Fruit fly (Drosophila melanogaster) whole organism, adult: ENCODE results near the gene Whamy.

Experiments
- CG11617 ChIP-seq: fragments of 200-800 bp; sonication (Bioruptor generic); optimal IDR thresholded peaks from 2 replicates; lab custom pipeline; 2017; ENCODE audit warnings: mild to moderate bottlenecking, missing biosample characterization, missing genetic modification reagents, missing genetic modification characterization
- CG12768 ChIP-seq: fragments of 200-800 bp; sonication (Bioruptor generic); optimal IDR thresholded peaks from 2 replicates; lab custom pipeline; 2017; ENCODE audit warnings: missing biosample characterization, missing genetic modification characterization, mild to moderate bottlenecking, moderate library complexity, missing genetic modification reagents
- CG14711 ChIP-seq: fragments of 200-800 bp; sonication (Bioruptor generic); optimal IDR thresholded peaks from 2 replicates; lab custom pipeline; 2018; ENCODE audit warnings: missing biosample characterization, mild to moderate bottlenecking, missing genetic modification characterization, moderate library complexity
- CG1620 ChIP-seq: fragments of 200-800 bp; sonication (Bioruptor generic); optimal IDR thresholded peaks from 2 replicates; lab custom pipeline; 2016; ENCODE audit warnings: missing biosample characterization, missing genetic modification characterization
- CG33017 ChIP-seq: fragments of 200-800 bp; sonication (Bioruptor generic); optimal IDR thresholded peaks from 2 replicates; lab custom pipeline; 2018; ENCODE audit warnings: missing biosample characterization, mild to moderate bottlenecking, missing genetic modification characterization, moderate library complexity
- CG5204 ChIP-seq: fragments of 200-800 bp; sonication (Bioruptor generic); optimal IDR thresholded peaks from 2 replicates; lab custom pipeline; 2016; ENCODE audit warnings: missing biosample characterization, missing genetic modification characterization
- CG7045 ChIP-seq: fragments of 200-800 bp; sonication (Bioruptor generic); optimal IDR thresholded peaks from 2 replicates; lab custom pipeline; 2017; ENCODE audit warnings: missing biosample characterization, mild to moderate bottlenecking, missing genetic modification characterization
- CG7101 ChIP-seq: fragments of 200-800 bp; sonication (Bioruptor generic); optimal IDR thresholded peaks from 2 replicates; lab custom pipeline; 2018; ENCODE audit warnings: missing biosample characterization, mild to moderate bottlenecking, missing genetic modification characterization, moderate library complexity
- Clk ChIP-seq: fragments of 200-800 bp; sonication (Bioruptor generic); optimal IDR thresholded peaks from 2 replicates; lab custom pipeline; 2017; ENCODE audit warnings: missing biosample characterization, missing genetic modification characterization
- Crg-1 ChIP-seq: fragments of 200-800 bp; sonication (Bioruptor generic); optimal IDR thresholded peaks from 2 replicates; lab custom pipeline; 2016; ENCODE audit warnings: missing biosample characterization, missing genetic modification characterization
- Hr96 ChIP-seq: fragments of 200-800 bp; sonication (Bioruptor generic); optimal IDR thresholded peaks from 2 replicates; lab custom pipeline; 2016; ENCODE audit warnings: missing biosample characterization, missing genetic modification characterization
- Mnt ChIP-seq: fragments of 200-800 bp; sonication (Bioruptor generic); optimal IDR thresholded peaks from 2 replicates; lab custom pipeline; 2016; ENCODE audit warnings: missing biosample characterization, mild to moderate bottlenecking, missing genetic modification characterization
- bab1 ChIP-seq: fragments of 200-800 bp; sonication (Bioruptor generic); optimal IDR thresholded peaks from 3 replicates; lab custom pipeline; 2019; ENCODE audit warnings: missing biosample characterization, mild to moderate bottlenecking, missing genetic modification characterization, moderate library complexity
- cic ChIP-seq: fragments of 200-800 bp; sonication (Bioruptor generic); optimal IDR thresholded peaks from 2 replicates; lab custom pipeline; 2017; ENCODE audit warnings: missing biosample characterization, mild to moderate bottlenecking, missing genetic modification characterization, moderate library complexity
- cnc ChIP-seq, 2 experiments: fragments of >200 bp; optimal IDR thresholded peaks; 2 replicates each; lab custom pipeline; 2017
- kay ChIP-seq: fragments of 200-800 bp; sonication (Bioruptor generic); peaks from one replicate; lab custom pipeline; 2016; ENCODE audit warnings: missing biosample characterization, missing genetic modification characterization, borderline replicate concordance
- ovo ChIP-seq: fragments of 200-800 bp; sonication (Bioruptor generic); optimal IDR thresholded peaks from 2 replicates; lab custom pipeline; 2016; ENCODE audit warnings: missing biosample characterization, missing genetic modification characterization
- pad ChIP-seq: fragments of 200-800 bp; sonication (Bioruptor generic); optimal IDR thresholded peaks from 3 replicates; lab custom pipeline; 2017; ENCODE audit warnings: missing biosample characterization, missing genetic modification characterization, mild to moderate bottlenecking, moderate library complexity, missing genetic modification reagents
- tj ChIP-seq: fragments of 200-800 bp; sonication (Bioruptor generic); optimal IDR thresholded peaks from 3 replicates; lab custom pipeline; 2017; ENCODE audit warnings: missing biosample characterization, mild to moderate bottlenecking, missing genetic modification characterization, moderate library complexity
- toe ChIP-seq: fragments of 200-800 bp; sonication (Bioruptor generic); optimal IDR thresholded peaks from 2 replicates; lab custom pipeline; 2016; ENCODE audit warnings: missing biosample characterization, missing genetic modification characterization

Whamy gene

dm6 chr3R:9774821-9775220 is 602 bp upstream of the Whamy start, which contains the start of gene topi:
TSS of gene topi (plus strand) at chr3R:9775121.
- no peak for TF ChIP-seq CG5204
- no peak for TF ChIP-seq kay (GFP tag; lab: Kevin White, UChicago)
- TF ChIP-seq CG11617 (GFP tag; lab: Kevin White, UChicago) = no peak
- no peak for TF ChIP-seq tj (GFP tag; lab: Kevin White, UChicago)
- TF ChIP-seq CG1620 (GFP tag; lab: Kevin White, UChicago) = no peak
- no peak for TF ChIP-seq CG12768 (GFP tag; lab: Kevin White, UChicago)
- TF ChIP-seq toe = no peak
- TF ChIP-seq CG33017 (tag; lab: Kevin White, UChicago) = no peak
- TF ChIP-seq cic (GFP tag; lab: Kevin White, UChicago) = no peak
- TF ChIP-seq cnc (optimal IDR thresholded peaks at IDR 0.05; lab: Kevin White, UChicago) = no peak

dm6 chr3R:9771519-9771972 is 2.7 kb downstream of the Whamy start, which contains the start of gene CG9471:
TSS of gene CG9471 (minus strand) at chr3R:9771542.
- TF ChIP-seq CG7101 (tag; lab: Kevin White, UChicago) (peak; percentile 97), CG11617 (GFP tag; lab: Kevin White, UChicago) (peak; percentile 96), CG5204 (peak; percentile 97), CG12768 (GFP tag; lab: Kevin White, UChicago) (peak; percentile 97), CG14711 (tag; lab: Kevin White, UChicago) (peak; percentile 92), cnc (optimal IDR thresholded peaks at IDR 0.05; lab: Kevin White, UChicago) (no peak), CG33017 (tag; lab: Kevin White, UChicago) (peak; percentile 98), CG7045 (GFP tag; lab: Kevin White, UChicago) (peak; percentile 94), bab1 (GFP tag; lab: Kevin White, UChicago) (peak; percentile 98), pad (GFP tag; lab: Kevin White, UChicago) (peak; percentile 84), kay (GFP tag; lab: Kevin White, UChicago) (no peak), cic (GFP tag; lab: Kevin White, UChicago) (peak; percentile 94), Hr96 (GFP tag; lab: Kevin White, UChicago) (peak; percentile 95), Clk (GFP tag; lab: Kevin White, UChicago) (peak; percentile 91), CG1620 (GFP tag; lab: Kevin White, UChicago) (peak; percentile 95), Crg-1 (GFP tag; lab: Kevin White, UChicago) (peak; percentile 88), ovo (GFP tag; lab: Kevin White, UChicago) (peak; percentile 88), Mnt (GFP tag; lab: Kevin White, UChicago) (peak; percentile 92), tj (GFP tag; lab: Kevin White, UChicago) (peak; percentile 78), toe (peak; percentile 96)

dm6 chr3R:9770127-9770526 is 4.1 kb downstream of the Whamy start:
- no peak for TF ChIP-seq CG14711 (tag; lab: Kevin White, UChicago)
- TF ChIP-seq Mnt (GFP tag; lab: Kevin White, UChicago) = no peak
- no peak for TF ChIP-seq tj (GFP tag; lab: Kevin White, UChicago)
- TF ChIP-seq Clk (GFP tag; lab: Kevin White, UChicago) = no peak
- no peak for TF ChIP-seq cnc (optimal IDR thresholded peaks at IDR 0.05; lab: Kevin White, UChicago)
- TF ChIP-seq Crg-1 (GFP tag; lab: Kevin White, UChicago) = no peak
- TF ChIP-seq CG7101 (tag; lab: Kevin White, UChicago) = no peak
- TF ChIP-seq CG12768 (GFP tag; lab: Kevin White, UChicago) = no peak

dm6 chr3R:9768884-9769283 is 5.3 kb downstream of the Whamy start, which contains the start of gene MED6:
TSS of gene MED6 (minus strand) at chr3R:9768984.
- TF ChIP-seq CG12768 (GFP tag; lab: Kevin White, UChicago) (no peak), toe (no peak), CG33017 (tag; lab: Kevin White, UChicago) (no peak), Crg-1 (GFP tag; lab: Kevin White, UChicago) (no peak), Clk (GFP tag; lab: Kevin White, UChicago) (no peak), Mnt (GFP tag; lab: Kevin White, UChicago) (no peak), Hr96 (GFP tag; lab: Kevin White, UChicago) (no peak), CG14711 (tag; lab: Kevin White, UChicago) (no peak), kay (GFP tag; lab: Kevin White, UChicago) (no peak), CG1620 (GFP tag; lab: Kevin White, UChicago) (no peak)

- TF ChIP-seq CG33017 (tag; lab: Kevin White, UChicago) (peak; percentile 69), cnc (optimal IDR thresholded peaks at IDR 0.05; lab: Kevin White, UChicago) (no peak), ovo (GFP tag; lab: Kevin White, UChicago) (peak; percentile 64), CG11617 (GFP tag; lab: Kevin White, UChicago) (peak; percentile 57), CG7101 (tag; lab: Kevin White, UChicago) (peak; percentile 82), kay (GFP tag; lab: Kevin White, UChicago) (no peak), CG7045 (GFP tag; lab: Kevin White, UChicago) (peak; percentile 65), tj (GFP tag; lab: Kevin White, UChicago) (peak; percentile 21), cic (GFP tag; lab: Kevin White, UChicago) (peak; percentile 88), CG5204 (no peak), Mnt (GFP tag; lab: Kevin White, UChicago) (peak; percentile 92), Crg-1 (GFP tag; lab: Kevin White, UChicago) (peak; percentile 96), CG1620 (GFP tag; lab: Kevin White, UChicago) (peak; percentile 95), Hr96 (GFP tag; lab: Kevin White, UChicago) (peak; percentile 38), Clk (GFP tag; lab: Kevin White, UChicago) (peak; percentile 67), CG12768 (GFP tag; lab: Kevin White, UChicago) (peak; percentile 82), bab1 (GFP tag; lab: Kevin White, UChicago) (peak; percentile 56), CG14711 (tag; lab: Kevin White, UChicago) (peak; percentile 55), toe (peak; percentile 63), pad (GFP tag; lab: Kevin White, UChicago) (peak; percentile 80)
Observed at dm6 chr3R:9767620-9768592, 6.3 kb downstream of the Whamy start, which contains the start of gene Naa80. TSS of gene Naa80 (plus strand) at chr3R:9767834.
